Worm (Caenorhabditis elegans): ENCODE results near the gene C07H6.9.

The C07H6.9 gene

DNA sequence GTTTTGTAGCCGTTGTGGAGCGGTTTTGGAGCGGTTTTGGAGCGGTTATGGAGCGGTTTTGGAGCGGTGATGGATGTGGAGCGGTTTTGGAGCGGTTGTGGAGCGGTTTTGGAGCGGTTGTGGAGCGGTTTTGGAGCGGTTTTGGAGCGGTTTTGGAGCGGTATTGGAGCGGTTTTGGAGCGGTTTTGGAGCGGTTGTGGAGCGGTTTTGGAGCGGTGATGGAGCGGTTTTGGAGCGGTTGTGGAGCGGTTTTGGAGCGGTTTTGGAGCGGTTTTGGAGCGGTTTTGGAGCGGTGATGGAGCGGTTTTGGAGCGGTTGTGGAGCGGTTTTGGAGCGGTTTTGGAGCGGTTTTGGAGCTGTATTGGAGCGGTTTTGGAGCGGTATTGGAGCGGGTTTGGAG, 46.8 kb downstream of the C07H6.9 start:
- peak; percentile 85 for TF ChIP-seq set-16 (GFP tag; IDR thresholded peaks at IDR 0.05)

Data from whole organism, L4 larva.